Fruit fly (Drosophila melanogaster) whole organism, prepupa: ENCODE results near the gene CG6310.

ENCODE experiments used
- Blimp-1 ChIP-seq: fragments of 200-800 bp; sonication (Bioruptor generic); optimal IDR thresholded peaks from 3 replicates; lab custom pipeline; 2017; ENCODE audit warnings: missing biosample characterization, missing genetic modification characterization, mild to moderate bottlenecking, moderate library complexity, missing genetic modification reagents
- CG10631 ChIP-seq: fragments of 200-800 bp; sonication (Bioruptor generic); optimal IDR thresholded peaks from 2 replicates; lab custom pipeline; 2016; ENCODE audit warnings: missing biosample characterization, missing genetic modification characterization
- CG11294 ChIP-seq: fragments of 200-800 bp; sonication (Bioruptor generic); IDR thresholded peaks from 2 replicates; pipeline ENCODE4 v1.3.6; 2022; ENCODE audit warnings: missing biosample characterization, missing genetic modification characterization
- CG11762 ChIP-seq: fragments of 200-800 bp; sonication (Bioruptor generic); optimal IDR thresholded peaks from 3 replicates; lab custom pipeline; 2016; ENCODE audit warnings: missing biosample characterization, missing genetic modification characterization; ENCODE audit not compliant: insufficient read depth
- CG11902 ChIP-seq: fragments of 200-800 bp; sonication (Bioruptor generic); optimal IDR thresholded peaks from 3 replicates; lab custom pipeline; 2016; ENCODE audit warnings: missing biosample characterization, missing genetic modification characterization
- CG15336 ChIP-seq: fragments of 200-800 bp; sonication (Bioruptor generic); IDR thresholded peaks from 2 replicates; pipeline ENCODE4 v1.3.6; 2022; ENCODE audit warnings: missing biosample characterization, missing genetic modification characterization
- CG1621 ChIP-seq: fragments of 200-800 bp; sonication (Bioruptor generic); optimal IDR thresholded peaks from 3 replicates; lab custom pipeline; 2018; ENCODE audit warnings: missing biosample characterization, mild to moderate bottlenecking, missing genetic modification characterization
- CG16779 ChIP-seq: fragments of 200-800 bp; sonication (Bioruptor generic); optimal IDR thresholded peaks from 3 replicates; lab custom pipeline; 2017; ENCODE audit warnings: missing biosample characterization, mild to moderate bottlenecking, missing genetic modification characterization
- CG3032 ChIP-seq: fragments of 200-800 bp; optimal IDR thresholded peaks from 2 replicates; lab custom pipeline; 2019; ENCODE audit warnings: missing biosample characterization, mild to moderate bottlenecking, missing genetic modification characterization, moderate library complexity
- CG31627 ChIP-seq: fragments of 200-800 bp; sonication (Bioruptor generic); optimal IDR thresholded peaks from 3 replicates; lab custom pipeline; 2016; ENCODE audit warnings: missing biosample characterization, missing genetic modification characterization
- CG32006 ChIP-seq: fragments of 200-800 bp; sonication (Bioruptor generic); optimal IDR thresholded peaks from 3 replicates; lab custom pipeline; 2017; ENCODE audit warnings: missing biosample characterization, mild to moderate bottlenecking, missing genetic modification characterization
- CG34406 ChIP-seq: fragments of 200-800 bp; sonication (Bioruptor generic); optimal IDR thresholded peaks from 3 replicates; lab custom pipeline; 2016; ENCODE audit warnings: missing biosample characterization, missing genetic modification characterization
- CG4318 ChIP-seq: fragments of 200-800 bp; sonication (Bioruptor generic); optimal IDR thresholded peaks from 3 replicates; lab custom pipeline; 2017; ENCODE audit warnings: missing biosample characterization, mild to moderate bottlenecking, missing genetic modification characterization
- CG6792 ChIP-seq: fragments of 200-800 bp; sonication (Bioruptor generic); optimal IDR thresholded peaks from 3 replicates; lab custom pipeline; 2016; ENCODE audit warnings: missing biosample characterization, missing genetic modification characterization
- CG6854 ChIP-seq: fragments of 200-800 bp; sonication (Bioruptor generic); optimal IDR thresholded peaks from 2 replicates; lab custom pipeline; 2017; ENCODE audit warnings: missing biosample characterization, mild to moderate bottlenecking, missing genetic modification characterization
- CG8119 ChIP-seq: fragments of 200-800 bp; sonication (Bioruptor generic); IDR thresholded peaks from 3 replicates; pipeline ENCODE4 v1.3.6; 2022; ENCODE audit warnings: missing biosample characterization, missing genetic modification characterization
- CG8319 ChIP-seq: fragments of 200-800 bp; sonication (Bioruptor generic); optimal IDR thresholded peaks from 3 replicates; lab custom pipeline; 2016; ENCODE audit warnings: missing biosample characterization, missing genetic modification characterization
- CG8632 ChIP-seq: fragments of 200-800 bp; sonication (Bioruptor generic); optimal IDR thresholded peaks from 3 replicates; lab custom pipeline; 2016; ENCODE audit warnings: missing biosample characterization, missing genetic modification characterization
- Eip75B ChIP-seq: fragments of 200-800 bp; sonication (Bioruptor generic); optimal IDR thresholded peaks from 3 replicates; lab custom pipeline; 2016; ENCODE audit warnings: missing biosample characterization, missing genetic modification characterization
- Eip93F ChIP-seq: fragments of 200-800 bp; sonication (Bioruptor generic); optimal IDR thresholded peaks from 2 replicates; lab custom pipeline; 2016; ENCODE audit warnings: missing biosample characterization, mild to moderate bottlenecking, missing genetic modification characterization
- Ets21C ChIP-seq: fragments of 200-800 bp; sonication (Bioruptor generic); optimal IDR thresholded peaks from 3 replicates; lab custom pipeline; 2016; ENCODE audit warnings: missing biosample characterization, missing genetic modification characterization
- Ets96B ChIP-seq: fragments of 200-800 bp; optimal IDR thresholded peaks from 2 replicates; lab custom pipeline; 2019; ENCODE audit warnings: missing biosample characterization, mild to moderate bottlenecking, missing genetic modification characterization, moderate library complexity
- Gug ChIP-seq: fragments of 200-800 bp; sonication (Bioruptor generic); IDR thresholded peaks from 2 replicates; pipeline ENCODE4 v1.3.6; 2022; ENCODE audit warnings: missing biosample characterization, missing genetic modification characterization
- Hr39 ChIP-seq: fragments of 200-800 bp; sonication (Bioruptor generic); optimal IDR thresholded peaks from 2 replicates; lab custom pipeline; 2016; ENCODE audit warnings: missing biosample characterization, missing genetic modification characterization
- Lpt ChIP-seq: fragments of 200-800 bp; sonication (Bioruptor generic); optimal IDR thresholded peaks from 3 replicates; lab custom pipeline; 2016; ENCODE audit warnings: missing biosample characterization, missing genetic modification characterization
- OdsH ChIP-seq: fragments of 200-800 bp; sonication (Bioruptor generic); optimal IDR thresholded peaks from 3 replicates; lab custom pipeline; 2016; ENCODE audit warnings: missing biosample characterization, missing genetic modification characterization
- Sox102F ChIP-seq: fragments of 200-800 bp; sonication (Bioruptor generic); optimal IDR thresholded peaks from 2 replicates; lab custom pipeline; 2016; ENCODE audit warnings: missing biosample characterization, mild to moderate bottlenecking, missing genetic modification characterization
- Sox14 ChIP-seq: fragments of 200-800 bp; sonication (Bioruptor generic); optimal IDR thresholded peaks from 3 replicates; lab custom pipeline; 2016; ENCODE audit warnings: missing biosample characterization, missing genetic modification characterization
- achi ChIP-seq: fragments of 200-800 bp; sonication (Bioruptor generic); optimal IDR thresholded peaks from 3 replicates; lab custom pipeline; 2016; ENCODE audit warnings: missing biosample characterization, missing genetic modification characterization
- acj6 ChIP-seq: fragments of 200-800 bp; sonication (Bioruptor generic); optimal IDR thresholded peaks from 3 replicates; lab custom pipeline; 2016; ENCODE audit warnings: missing biosample characterization, missing genetic modification characterization
- cyc ChIP-seq: fragments of 200-800 bp; sonication (Bioruptor generic); optimal IDR thresholded peaks from 3 replicates; lab custom pipeline; 2016; ENCODE audit warnings: missing biosample characterization, missing genetic modification characterization
- dsx ChIP-seq: fragments of 200-800 bp; optimal IDR thresholded peaks from 3 replicates; lab custom pipeline; 2019; ENCODE audit warnings: missing biosample characterization, mild to moderate bottlenecking, missing genetic modification characterization, moderate library complexity; ENCODE audit not compliant: poor library complexity, severe bottlenecking
- esn ChIP-seq: fragments of 200-800 bp; sonication (Bioruptor generic); optimal IDR thresholded peaks from 2 replicates; lab custom pipeline; 2016; ENCODE audit warnings: missing biosample characterization, mild to moderate bottlenecking, missing genetic modification characterization, moderate library complexity
- fkh ChIP-seq: fragments of 200-800 bp; sonication (Bioruptor generic); optimal IDR thresholded peaks from 3 replicates; lab custom pipeline; 2017; ENCODE audit warnings: missing biosample characterization, mild to moderate bottlenecking, missing genetic modification characterization, moderate library complexity
- lz ChIP-seq: fragments of 200-800 bp; sonication (Bioruptor generic); optimal IDR thresholded peaks from 3 replicates; lab custom pipeline; 2016; ENCODE audit warnings: missing biosample characterization, missing genetic modification characterization
- pdm3 ChIP-seq: fragments of 200-800 bp; sonication (Bioruptor generic); optimal IDR thresholded peaks from 3 replicates; lab custom pipeline; 2016; ENCODE audit warnings: missing biosample characterization, missing genetic modification characterization
- salr ChIP-seq, 2 experiments: fragments of 200-800 bp; sonication (Bioruptor generic); optimal IDR thresholded peaks; 3 replicates each; lab custom pipeline; 2016 to 2018; ENCODE audit warnings: missing biosample characterization in 2 of 2, missing genetic modification characterization in 2 of 2, mild to moderate bottlenecking in 1 of 2
- ss ChIP-seq, 2 experiments: fragments of 200-800 bp; sonication (Bioruptor generic); optimal IDR thresholded peaks; 2 replicates in 1 of 2; 3 replicates in 1 of 2; lab custom pipeline; 2017 to 2018; ENCODE audit warnings: mild to moderate bottlenecking in 2 of 2, missing biosample characterization in 2 of 2, missing genetic modification characterization in 2 of 2, moderate library complexity in 1 of 2
- svp ChIP-seq: fragments of 200-800 bp; sonication (Bioruptor generic); peaks from one replicate; lab custom pipeline; 2016; ENCODE audit warnings: missing biosample characterization, missing genetic modification characterization
- topi ChIP-seq: fragments of 200-800 bp; sonication (Bioruptor generic); optimal IDR thresholded peaks from 3 replicates; lab custom pipeline; 2016; ENCODE audit warnings: missing biosample characterization, missing genetic modification characterization
- vri ChIP-seq: fragments of 200-800 bp; sonication (Bioruptor generic); optimal IDR thresholded peaks from 3 replicates; lab custom pipeline; 2016; ENCODE audit warnings: missing biosample characterization, mild to moderate bottlenecking, missing genetic modification characterization

CG6310 gene

dm6 chr3L:11084557-11085231, 15.0 kb upstream of the CG6310 start (continued):
- TF ChIP-seq Hr39 (GFP tag; lab: Kevin White, UChicago) (no peak), Lpt (peak; percentile 99), topi (GFP tag; lab: Kevin White, UChicago) (peak; percentile 93), CG1621 (peak; percentile 93), CG15336 (GFP tag; lab: Robert Waterston, UW) (peak; percentile 100), Gug (GFP tag; lab: Robert Waterston, UW) (peak; percentile 99), svp (GFP tag; lab: Kevin White, UChicago) (no peak), achi (peak; percentile 98), dsx (GFP tag; lab: Kevin White, UChicago) (peak; percentile 96), fkh (GFP tag; lab: Kevin White, UChicago) (peak; percentile 95), pdm3 (GFP tag; lab: Kevin White, UChicago) (peak; percentile 98), salr (GFP tag; optimal IDR thresholded peaks at IDR 0.05; lab: Kevin White, UChicago) (peak; percentile 94 to 99), Sox102F (GFP tag; lab: Kevin White, UChicago) (peak; percentile 87), Ets21C (GFP tag; lab: Kevin White, UChicago) (peak; percentile 79), CG16779 (tag; lab: Kevin White, UChicago) (peak; percentile 95), vri (GFP tag; lab: Kevin White, UChicago) (peak; percentile 63), Ets96B (tag; lab: Kevin White, UChicago) (peak; percentile 97), CG34406 (GFP tag; lab: Kevin White, UChicago) (peak; percentile 94), CG11762 (peak; percentile 97), Eip75B (GFP tag; lab: Kevin White, UChicago) (peak; percentile 99), CG3032 (tag; lab: Kevin White, UChicago) (peak; percentile 96), CG8319 (GFP tag; lab: Kevin White, UChicago) (peak; percentile 85), CG32006 (GFP tag; lab: Kevin White, UChicago) (peak; percentile 99), cyc (peak; percentile 90), CG4318 (GFP tag; lab: Kevin White, UChicago) (peak; percentile 96), Sox14 (peak; percentile 98), CG6792 (GFP tag; lab: Kevin White, UChicago) (peak; percentile 94), Eip93F (GFP tag; lab: Kevin White, UChicago) (no peak), CG11902 (GFP tag; lab: Kevin White, UChicago) (peak; percentile 83), OdsH (GFP tag; lab: Kevin White, UChicago) (peak; percentile 98), esn (GFP tag; lab: Kevin White, UChicago) (peak; percentile 92), CG8632 (GFP tag; lab: Kevin White, UChicago) (peak; percentile 93), ss (GFP tag; optimal IDR thresholded peaks at IDR 0.05; lab: Kevin White, UChicago) (peak; percentile 95 to 97)

dm6 chr3L:11083605-11084004, 13.9 kb upstream of the CG6310 start:
- no peak for TF ChIP-seq CG32006 (GFP tag; lab: Kevin White, UChicago)
- TF ChIP-seq CG8119 (GFP tag; lab: Robert Waterston, UW): peak; percentile 24; the same call in 1 of the 3 replicates
- TF ChIP-seq CG11762: no peak
- peak; percentile 51 for TF ChIP-seq Blimp-1 (GFP tag; lab: Kevin White, UChicago)
- TF ChIP-seq, all 60 proteins: peak for 2

DNA sequence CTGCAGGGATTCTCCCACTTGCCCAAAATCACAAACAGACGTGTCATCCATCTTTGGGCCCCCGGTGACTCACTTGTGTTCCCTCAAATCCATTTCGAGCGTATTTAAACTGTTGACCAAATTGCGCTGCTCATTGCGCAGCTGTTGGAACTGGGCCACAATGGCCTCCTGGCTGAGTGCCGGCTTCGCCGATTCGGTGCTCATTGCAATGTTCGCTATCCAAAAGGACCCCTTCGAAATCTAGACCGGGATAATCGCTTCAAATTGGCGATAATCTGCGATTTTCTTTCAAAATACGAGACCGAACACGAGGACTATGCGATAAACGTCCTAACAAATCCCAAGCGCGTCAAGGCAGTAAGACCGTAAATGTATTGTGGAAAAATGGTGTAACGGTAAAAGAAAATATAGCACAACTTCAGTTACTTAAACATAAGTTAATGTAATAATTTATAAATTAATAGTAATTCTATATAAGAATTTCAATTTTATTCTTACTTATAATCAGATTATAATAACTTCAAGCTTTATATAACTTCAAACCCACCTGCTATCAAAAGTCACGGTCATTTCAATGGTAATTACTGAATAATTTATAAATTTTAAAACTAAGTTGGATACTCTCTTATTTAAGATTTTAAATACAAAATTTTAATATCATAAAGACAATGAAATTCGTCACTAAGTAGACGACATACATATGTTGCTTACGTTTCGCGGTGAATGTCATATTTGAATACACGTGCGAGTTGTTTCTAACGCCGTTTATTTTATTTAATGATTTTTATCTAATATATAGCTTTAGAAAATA, 4.6 kb upstream of the CG6310 start, which contains the start of the genes Pfdn2 and Noc1:
Pfdn2 (minus strand) TSS at position 346 of the 811 bp plus-strand sequence.
Noc1 (plus strand) TSS at position 727 of the 811 bp plus-strand sequence.
- TF ChIP-seq CG15336 (GFP tag; lab: Robert Waterston, UW): 0 out of 2 replicates have a peak, but pooled peaks have one; percentile 7
- peak; percentile 2 for TF ChIP-seq CG8319 (GFP tag; lab: Kevin White, UChicago)
- peak; percentile 62 for TF ChIP-seq esn (GFP tag; lab: Kevin White, UChicago)
- peak; percentile 38 for TF ChIP-seq lz (GFP tag; lab: Kevin White, UChicago)
- peak; percentile 50; the same call in 1 of the 2 replicates for TF ChIP-seq CG11294 (GFP tag; lab: Robert Waterston, UW)
- peak; percentile 73 for TF ChIP-seq CG10631
- TF ChIP-seq Gug (GFP tag; lab: Robert Waterston, UW): peak; percentile 30; the same call in 1 of the 2 replicates
- TF ChIP-seq CG6854 (GFP tag; lab: Kevin White, UChicago): peak; percentile 20
- TF ChIP-seq CG31627 (GFP tag; lab: Kevin White, UChicago): peak; percentile 51
- TF ChIP-seq acj6 (GFP tag; lab: Kevin White, UChicago): no peak
- peak; percentile 31 for TF ChIP-seq CG3032 (tag; lab: Kevin White, UChicago)
- no peak for TF ChIP-seq CG4318 (GFP tag; lab: Kevin White, UChicago)
- TF ChIP-seq CG11762: no peak
